Fruit fly (Drosophila melanogaster): ENCODE data around the gene CG18273.
A peak's percentile ranks its signal among the peaks of the same experiment; 100 is the strongest.

CG18273 gene

dm6 chrX:476230-477143, 10.9 kb downstream of the CG18273 start, which contains the start of the genes ebo and CG13373 (continued):
- TF ChIP-seq CG10274 (GFP tag; optimal IDR thresholded peaks at IDR 0.05), result no peak
- no peak for TF ChIP-seq ind (GFP tag; optimal IDR thresholded peaks at IDR 0.05)
- no peak for TF ChIP-seq Tbp (GFP tag; optimal IDR thresholded peaks at IDR 0.05)
- no peak for TF ChIP-seq Sry-β (GFP tag; optimal IDR thresholded peaks at IDR 0.05)
- no peak for TF ChIP-seq fd102C (GFP tag; optimal IDR thresholded peaks at IDR 0.05)
- TF ChIP-seq sens-2 (GFP tag; IDR thresholded peaks at IDR 0.05), result no peak
- no peak for TF ChIP-seq lov (optimal IDR thresholded peaks at IDR 0.05)
- no peak for TF ChIP-seq lov (GFP tag; IDR thresholded peaks at IDR 0.05)
- TF ChIP-seq CG10147 (GFP tag; optimal IDR thresholded peaks at IDR 0.05), result no peak
- TF ChIP-seq Nf-YB (GFP tag; optimal IDR thresholded peaks at IDR 0.05), result no peak
- TF ChIP-seq CG4820 (GFP tag; optimal IDR thresholded peaks at IDR 0.05), result no peak
- no peak for TF ChIP-seq Nf-YA (GFP tag; IDR thresholded peaks at IDR 0.05)
- no peak for TF ChIP-seq CG3065 (GFP tag; optimal IDR thresholded peaks at IDR 0.05)
- no peak for TF ChIP-seq H2.0 (GFP tag; IDR thresholded peaks at IDR 0.05)
- peak; percentile 17 for TF ChIP-seq CG13296 (GFP tag; optimal IDR thresholded peaks at IDR 0.05)
- TF ChIP-seq CG14710 (tag; optimal IDR thresholded peaks at IDR 0.05), result peak; percentile 50
- TF ChIP-seq CG42726 (GFP tag; IDR thresholded peaks at IDR 0.05; ENCODE audit: partially characterized antibody), result no peak
- no peak for TF ChIP-seq sc (optimal IDR thresholded peaks at IDR 0.05)
- no peak for TF ChIP-seq sc (GFP tag; optimal IDR thresholded peaks at IDR 0.05)
- peak; percentile 4 for TF ChIP-seq ems (GFP tag; optimal IDR thresholded peaks at IDR 0.05)
- no peak for TF ChIP-seq CG1647 (GFP tag; optimal IDR thresholded peaks at IDR 0.05)
- TF ChIP-seq gce (GFP tag; IDR thresholded peaks at IDR 0.05), result no peak
- no peak for TF ChIP-seq Lpt (GFP tag; optimal IDR thresholded peaks at IDR 0.05)
- no peak; the same call in 2 of the 3 replicates for TF ChIP-seq mld (GFP tag; IDR thresholded peaks at IDR 0.05; ENCODE audit: partially characterized antibody)
- no peak for TF ChIP-seq CG12744 (GFP tag; optimal IDR thresholded peaks at IDR 0.05)
- TF ChIP-seq CG5953 (GFP tag; IDR thresholded peaks at IDR 0.05), result no peak
- TF ChIP-seq salm (tag; optimal IDR thresholded peaks at IDR 0.05), result no peak
- TF ChIP-seq dm (GFP tag; optimal IDR thresholded peaks at IDR 0.05), result no peak
- no peak for TF ChIP-seq emc (GFP tag; optimal IDR thresholded peaks at IDR 0.05)
- TF ChIP-seq Ets65A (GFP tag), result peak; percentile 91
- no peak for TF ChIP-seq ftz-f1 (GFP tag; optimal IDR thresholded peaks at IDR 0.05)
- TF ChIP-seq Hey (tag; optimal IDR thresholded peaks at IDR 0.05), result no peak
- no peak for TF ChIP-seq CG7928 (GFP tag; optimal IDR thresholded peaks at IDR 0.05)
- peak; percentile 22 for TF ChIP-seq Ets97D (GFP tag; optimal IDR thresholded peaks at IDR 0.05)
- no peak for TF ChIP-seq tll (GFP tag; optimal IDR thresholded peaks at IDR 0.05)
- peak; percentile 63 for TF ChIP-seq unc-4 (GFP tag; IDR thresholded peaks at IDR 0.05; ENCODE audit: partially characterized antibody)
- no peak for TF ChIP-seq Pdp1 (GFP tag; optimal IDR thresholded peaks at IDR 0.05)
- no peak for TF ChIP-seq Fer3 (tag; optimal IDR thresholded peaks at IDR 0.05)
- TF ChIP-seq sd (tag; optimal IDR thresholded peaks at IDR 0.05), result no peak
- TF ChIP-seq gcm (GFP tag; optimal IDR thresholded peaks at IDR 0.05), result no peak
- no peak for TF ChIP-seq grn (GFP tag; optimal IDR thresholded peaks at IDR 0.05)
- no peak for TF ChIP-seq CG1832 (GFP tag; optimal IDR thresholded peaks at IDR 0.05)
- no peak for TF ChIP-seq prd (optimal IDR thresholded peaks at IDR 0.05)
- peak; percentile 24; the same call in 2 of the 3 replicates for TF ChIP-seq prd (GFP tag; IDR thresholded peaks at IDR 0.05)
- no peak for TF ChIP-seq corto (GFP tag; optimal IDR thresholded peaks at IDR 0.05)
- TF ChIP-seq tx (GFP tag; optimal IDR thresholded peaks at IDR 0.05), result no peak
- TF ChIP-seq CG31365 (tag; optimal IDR thresholded peaks at IDR 0.05), result no peak
- no peak for TF ChIP-seq D (optimal IDR thresholded peaks at IDR 0.05)
- no peak for TF ChIP-seq D (GFP tag; optimal IDR thresholded peaks at IDR 0.05)
- no peak for TF ChIP-seq CG7987 (GFP tag; optimal IDR thresholded peaks at IDR 0.05)

Data from whole organism, embryonic.